Worm (Caenorhabditis elegans): Measurements from ENCODE around the gene nhr-150.

- TF ChIP-seq ama-1 (optimal IDR thresholded peaks at IDR 0.05) (no peak), ceh-36 (tag; optimal IDR thresholded peaks at IDR 0.05) (no peak), tbx-37 (GFP tag; conservative IDR thresholded peaks at IDR 0.05) (no peak), ets-7 (tag; optimal IDR thresholded peaks at IDR 0.05) (no peak), pes-1 (GFP tag; IDR thresholded peaks at IDR 0.05) (no peak)
These were observed 6.5 kb upstream of the nhr-150 start, which contains the start of gene srw-21 for ce11 chrV:15487764-15488163.
